Worm (Caenorhabditis elegans) whole organism, L4 larva: ENCODE measurements around the gene pak-2.

Experiments
- F37D6.2 ChIP-seq: sonication (generic microtip); optimal IDR thresholded peaks from 2 replicates; lab custom pipeline; 2016; ENCODE audit warnings: mild to moderate bottlenecking, missing genetic modification characterization, missing compliant biosample characterization
- T20F7.1 ChIP-seq: fragments of 200-800 bp; sonication (Bioruptor generic); optimal IDR thresholded peaks from 2 replicates; lab custom pipeline; 2018; ENCODE audit warnings: mild to moderate bottlenecking, missing genetic modification characterization, missing compliant biosample characterization
- Y105C5A.15 ChIP-seq: fragments of 200-800 bp; sonication (Bioruptor generic); IDR thresholded peaks from 2 replicates; pipeline ENCODE4 v1.3.6; 2022; ENCODE audit warnings: missing genetic modification characterization, missing compliant biosample characterization
- Y48G9A.11 ChIP-seq: fragments of 200-800 bp; sonication (Bioruptor generic); IDR thresholded peaks from 2 replicates; pipeline ENCODE4 v1.3.6; 2022; ENCODE audit warnings: missing genetic modification reagents, missing genetic modification characterization, missing compliant biosample characterization
- aha-1 ChIP-seq: fragments of 150-350 bp; peaks from one replicate; lab custom pipeline; 2014; ENCODE audit warnings: missing biosample characterization, missing genetic modification characterization
- ama-1 ChIP-seq: fragments of 150-350 bp; optimal IDR thresholded peaks from 2 replicates; lab custom pipeline; 2014; ENCODE audit warnings: inconsistent platforms, mixed read lengths
- arid-1 ChIP-seq: fragments of 200-800 bp; sonication (Bioruptor generic); conservative IDR thresholded peaks from 2 replicates; pipeline ENCODE4 v1.3.6; 2022; ENCODE audit warnings: missing genetic modification reagents, missing genetic modification characterization, missing compliant biosample characterization
- ceh-28 ChIP-seq: fragments of 150-350 bp; optimal IDR thresholded peaks from 2 replicates; lab custom pipeline; 2014; ENCODE audit warnings: missing biosample characterization, missing genetic modification reagents, missing genetic modification characterization
- ceh-82 ChIP-seq: sonication (generic microtip); optimal IDR thresholded peaks from 2 replicates; lab custom pipeline; 2017; ENCODE audit warnings: missing biosample characterization, missing genetic modification characterization
- ces-1 ChIP-seq: fragments of 150-350 bp; sonication (generic microtip); optimal IDR thresholded peaks from 4 replicates; lab custom pipeline; 2014; ENCODE audit warnings: missing biosample characterization, missing genetic modification reagents, missing genetic modification characterization
- ctbp-1 ChIP-seq: fragments of 200-800 bp; sonication (Bioruptor generic); IDR thresholded peaks from 2 replicates; pipeline ENCODE4 v1.3.6; 2022; ENCODE audit warnings: missing genetic modification reagents, missing genetic modification characterization, missing compliant biosample characterization
- daf-12 ChIP-seq: fragments of 150-350 bp; optimal IDR thresholded peaks from 2 replicates; lab custom pipeline; 2014; ENCODE audit warnings: missing biosample characterization, missing genetic modification reagents, missing genetic modification characterization
- egl-27 ChIP-seq: sonication (generic microtip); optimal IDR thresholded peaks from 3 replicates; lab custom pipeline; 2017; ENCODE audit warnings: missing biosample characterization, missing genetic modification reagents, missing genetic modification characterization
- fkh-10 ChIP-seq: fragments of 150-350 bp; optimal IDR thresholded peaks from 2 replicates; lab custom pipeline; 2014; ENCODE audit warnings: missing biosample characterization, missing genetic modification reagents, missing genetic modification characterization
- hif-1 ChIP-seq, 2 experiments: sonication (generic microtip); optimal IDR thresholded peaks; 2 replicates each; lab custom pipeline; 2016 to 2017; ENCODE audit warnings: missing compliant biosample characterization in 2 of 2, missing genetic modification characterization in 2 of 2, missing genetic modification reagents in 2 of 2, missing genotype in 2 of 2, mild to moderate bottlenecking in 1 of 2
- hlh-30 ChIP-seq: sonication (generic microtip); optimal IDR thresholded peaks from 2 replicates; lab custom pipeline; 2017; ENCODE audit warnings: antibody characterized with exemption, mild to moderate bottlenecking, missing genetic modification characterization, missing compliant biosample characterization; ENCODE audit not compliant: insufficient read depth
- lim-7 ChIP-seq: fragments of 200-800 bp; sonication (Bioruptor generic); IDR thresholded peaks from 2 replicates; pipeline ENCODE4 v1.3.6; 2022; ENCODE audit warnings: missing genetic modification characterization, missing compliant biosample characterization
- lin-15B ChIP-seq: fragments of 150-350 bp; sonication (generic microtip); optimal IDR thresholded peaks from 3 replicates; lab custom pipeline; 2014; ENCODE audit warnings: missing biosample characterization, missing genetic modification characterization
- lin-29 ChIP-seq: fragments of 200-800 bp; sonication (Bioruptor generic); IDR thresholded peaks from 2 replicates; pipeline ENCODE4 v1.3.6; 2022; ENCODE audit warnings: missing genetic modification reagents, missing genetic modification characterization, missing compliant biosample characterization
- mdl-1 ChIP-seq, 2 experiments: fragments of 150-350 bp in 1 of 2; sonication (generic microtip) in 1 of 2; optimal IDR thresholded peaks; 2 replicates each; lab custom pipeline; 2014 to 2017; ENCODE audit warnings: missing biosample characterization in 2 of 2, missing genetic modification characterization in 2 of 2
- mdt-29 ChIP-seq: fragments of 200-800 bp; sonication (Bioruptor generic); IDR thresholded peaks from 2 replicates; pipeline ENCODE4 v1.3.6; 2022; ENCODE audit warnings: missing genetic modification reagents, missing genetic modification characterization, missing compliant biosample characterization
- mxl-2 ChIP-seq: fragments of 200-800 bp; sonication (Bioruptor generic); conservative IDR thresholded peaks from 2 replicates; pipeline ENCODE4 v1.3.6; 2022; ENCODE audit warnings: missing genetic modification reagents, missing genetic modification characterization, missing compliant biosample characterization
- nhr-10 ChIP-seq: fragments of 150-350 bp; optimal IDR thresholded peaks from 2 replicates; lab custom pipeline; 2014; ENCODE audit warnings: missing biosample characterization, missing genetic modification characterization
- nhr-102 ChIP-seq: sonication (generic microtip); optimal IDR thresholded peaks from 2 replicates; lab custom pipeline; 2016; ENCODE audit warnings: mild to moderate bottlenecking, missing genetic modification characterization, moderate library complexity, missing compliant biosample characterization
- nhr-237 ChIP-seq: sonication (generic microtip); optimal IDR thresholded peaks from 2 replicates; lab custom pipeline; 2017; ENCODE audit warnings: missing biosample characterization, missing genetic modification characterization
- nhr-28 ChIP-seq: fragments of 150-350 bp; optimal IDR thresholded peaks from 2 replicates; lab custom pipeline; 2014; ENCODE audit warnings: missing biosample characterization, missing genetic modification characterization
- nhr-42 ChIP-seq: fragments of 200-800 bp; sonication (Bioruptor generic); IDR thresholded peaks from 2 replicates; pipeline ENCODE4 v1.3.6; 2022; ENCODE audit warnings: missing genetic modification characterization, missing compliant biosample characterization
- nhr-6 ChIP-seq: fragments of 150-350 bp; optimal IDR thresholded peaks from 2 replicates; lab custom pipeline; 2014; ENCODE audit warnings: missing biosample characterization, missing genetic modification characterization
- pha-4 ChIP-seq, 2 experiments: fragments of 150-350 bp in 1 of 2; fragments of 200-800 bp in 1 of 2; sonication (Bioruptor generic) in 1 of 2; IDR thresholded peaks in 1 of 2; optimal IDR thresholded peaks in 1 of 2; 2 replicates each; pipeline versions ENCODE4 v1.3.6 to Lab custom; 2014 to 2022; ENCODE audit warnings: missing genetic modification characterization in 2 of 2, missing genetic modification reagents in 2 of 2, missing biosample characterization in 1 of 2, missing compliant biosample characterization in 1 of 2
- php-3 ChIP-seq: fragments of 200-800 bp; sonication (Bioruptor generic); IDR thresholded peaks from 2 replicates; pipeline ENCODE4 v1.3.6; 2022; ENCODE audit warnings: missing genetic modification reagents, missing genetic modification characterization, missing compliant biosample characterization
- unc-62 ChIP-seq, 3 experiments: fragments of 150-350 bp in 1 of 3; sonication (generic microtip); optimal IDR thresholded peaks in 2 of 3; peaks in 1 of 3; 1 replicate in 1 of 3; 2 replicates in 2 of 3; lab custom pipeline; 2014 to 2017; ENCODE audit warnings: missing biosample characterization in 3 of 3, missing genetic modification characterization in 3 of 3, missing genetic modification reagents in 3 of 3, missing genotype in 1 of 3
- zag-1 ChIP-seq: fragments of 150-350 bp; optimal IDR thresholded peaks from 2 replicates; lab custom pipeline; 2014; ENCODE audit warnings: missing biosample characterization, missing genetic modification characterization
- zfp-3 ChIP-seq: fragments of 200-800 bp; sonication (Bioruptor generic); conservative IDR thresholded peaks from 2 replicates; pipeline ENCODE4 v1.3.6; 2022; ENCODE audit warnings: missing genetic modification reagents, missing genetic modification characterization, missing compliant biosample characterization
- ztf-7 ChIP-seq: fragments of 150-350 bp; optimal IDR thresholded peaks from 2 replicates; lab custom pipeline; 2014; ENCODE audit warnings: missing biosample characterization, missing genetic modification characterization

pak-2 gene

ce11 chrV:11029309-11029708 lies 9.9 kb downstream of the pak-2 start (continued):
- no peak for TF ChIP-seq Y48G9A.11 (GFP tag; lab: Robert Waterston, UW)
- TF ChIP-seq nhr-42 (GFP tag; lab: Robert Waterston, UW): no peak
- no peak for TF ChIP-seq nhr-102 (tag; lab: Kevin White, UChicago)
- no peak for TF ChIP-seq zag-1 (tag; lab: Kevin White, UChicago)
- no peak for TF ChIP-seq ctbp-1
- TF ChIP-seq daf-12 (tag; lab: Kevin White, UChicago): no peak
- no peak for TF ChIP-seq mdt-29 (GFP tag; lab: Robert Waterston, UW)
- no peak for TF ChIP-seq ceh-28 (tag; lab: Kevin White, UChicago)
- no peak for TF ChIP-seq egl-27 (tag; lab: Kevin White, UChicago)
- TF ChIP-seq ztf-7: no peak
- peak in 1 of 2 experiments; percentile 82 for TF ChIP-seq hif-1 (tag; optimal IDR thresholded peaks at IDR 0.05; lab: Kevin White, UChicago)
- TF ChIP-seq nhr-237 (tag; lab: Kevin White, UChicago): no peak
- TF ChIP-seq php-3 (GFP tag; lab: Robert Waterston, UW): no peak
- TF ChIP-seq lim-7: no peak
- TF ChIP-seq F37D6.2 (tag; lab: Kevin White, UChicago): no peak
- TF ChIP-seq, all 104 proteins: peak for 23

ce11 chrV:11027740-11028139 lies 11.5 kb downstream of the pak-2 start:
- TF ChIP-seq zfp-3 (GFP tag; lab: Robert Waterston, UW) (no peak), daf-12 (tag; lab: Kevin White, UChicago) (no peak), arid-1 (GFP tag; lab: Robert Waterston, UW) (no peak), unc-62 (GFP tag; optimal IDR thresholded peaks at IDR 0.05 in 1 of 2; lab: Kevin White, UChicago) (peak in 1 of 2 experiments; percentile 60), unc-62 (tag; optimal IDR thresholded peaks at IDR 0.05; lab: Kevin White, UChicago) (no peak), pha-4 (GFP tag; IDR thresholded peaks at IDR 0.05; lab: Robert Waterston, UW) (no peak), pha-4 (tag; optimal IDR thresholded peaks at IDR 0.05; lab: Kevin White, UChicago) (no peak), aha-1 (tag; lab: Kevin White, UChicago) (peak; percentile 92), mdl-1 (tag; optimal IDR thresholded peaks at IDR 0.05; lab: Kevin White, UChicago) (no peak), hlh-30 (tag; lab: Kevin White, UChicago) (no peak)

ce11 chrV:11022817-11023216 lies 16.4 kb downstream of the pak-2 start, which contains the start of the genes C13G3.12 and hot-6:
TSS of gene C13G3.12 (minus strand) at chrV:11022917.
TSS of gene hot-6 (minus strand) at chrV:11022937.
- TF ChIP-seq Y48G9A.11 (GFP tag; lab: Robert Waterston, UW) (no peak), Y105C5A.15 (GFP tag; lab: Robert Waterston, UW) (no peak), aha-1 (tag; lab: Kevin White, UChicago) (peak; percentile 86)
- TF ChIP-seq, all 104 proteins: peak for 1

- TF ChIP-seq lin-29 (GFP tag; lab: Robert Waterston, UW): no peak
- TF ChIP-seq nhr-28 (tag; lab: Kevin White, UChicago): peak; percentile 69
- TF ChIP-seq ama-1 (lab: Kevin White, UChicago): no peak
These were observed 22.2 kb downstream of the pak-2 start for ce11 chrV:11016846-11017553.

- no peak for TF ChIP-seq ceh-82 (tag; lab: Kevin White, UChicago)
- no peak for TF ChIP-seq ces-1 (GFP tag; lab: Kevin White, UChicago)
- no peak for TF ChIP-seq hif-1 (tag; optimal IDR thresholded peaks at IDR 0.05; lab: Kevin White, UChicago)
- no peak for TF ChIP-seq nhr-102 (tag; lab: Kevin White, UChicago)
- TF ChIP-seq fkh-10: no peak
- TF ChIP-seq mxl-2 (GFP tag; lab: Robert Waterston, UW): no peak
- TF ChIP-seq nhr-6 (tag; lab: Kevin White, UChicago): no peak
- no peak for TF ChIP-seq nhr-10 (tag; lab: Kevin White, UChicago)
- TF ChIP-seq lin-15B (tag; lab: Kevin White, UChicago): no peak
- TF ChIP-seq T20F7.1 (GFP tag; lab: Kevin White, UChicago): no peak
- no peak for TF ChIP-seq zag-1 (tag; lab: Kevin White, UChicago)
These were observed 24.5 kb downstream of the pak-2 start for ce11 chrV:11014758-11015157.
